Worm (Caenorhabditis elegans) whole organism, L1 larva: ENCODE data around the gene F46H6.5.
A peak's percentile ranks its signal among the peaks of the same experiment; 100 is the strongest.

ENCODE experiments used
- Y116A8C.19 ChIP-seq: sonication (generic microtip); optimal IDR thresholded peaks from 2 replicates; lab custom pipeline; 2016; ENCODE audit warnings: missing compliant biosample characterization, missing genetic modification characterization, borderline replicate concordance
- aha-1 ChIP-seq: fragments of 150-350 bp; optimal IDR thresholded peaks from 2 replicates; lab custom pipeline; 2014; ENCODE audit warnings: missing biosample characterization, missing genetic modification characterization
- aly-2 ChIP-seq: fragments of 150-350 bp; optimal IDR thresholded peaks from 2 replicates; lab custom pipeline; 2014; ENCODE audit warnings: missing biosample characterization, missing genetic modification characterization
- ama-1 ChIP-seq: fragments of 150-350 bp; optimal IDR thresholded peaks from 2 replicates; lab custom pipeline; 2014
- blmp-1 ChIP-seq: fragments of 150-350 bp; optimal IDR thresholded peaks from 2 replicates; lab custom pipeline; 2014; ENCODE audit warnings: missing biosample characterization, missing genetic modification characterization
- ceh-63 ChIP-seq: fragments of 200-800 bp; sonication (Bioruptor generic); optimal IDR thresholded peaks from 2 replicates; lab custom pipeline; 2018; ENCODE audit warnings: mild to moderate bottlenecking, missing genetic modification characterization, missing compliant biosample characterization
- ceh-8 ChIP-seq: fragments of 200-800 bp; sonication (Bioruptor generic); optimal IDR thresholded peaks from 2 replicates; lab custom pipeline; 2018; ENCODE audit warnings: mild to moderate bottlenecking, missing genetic modification characterization, moderate library complexity, missing compliant biosample characterization
- ceh-88 ChIP-seq: fragments of 200-800 bp; sonication (Bioruptor generic); IDR thresholded peaks from 2 replicates; pipeline ENCODE4 v1.3.6; 2022; ENCODE audit warnings: missing genetic modification characterization, missing compliant biosample characterization
- efl-3 ChIP-seq: fragments of 200-800 bp; sonication (Bioruptor generic); optimal IDR thresholded peaks from 2 replicates; lab custom pipeline; 2018; ENCODE audit warnings: mild to moderate bottlenecking, missing genetic modification characterization, missing compliant biosample characterization
- egl-27 ChIP-seq, 2 experiments: fragments of 150-350 bp in 1 of 2; sonication (generic microtip); optimal IDR thresholded peaks; 3 replicates each; lab custom pipeline; 2017 to 2018; ENCODE audit warnings: missing biosample characterization in 2 of 2, missing genetic modification characterization in 2 of 2, missing genetic modification reagents in 2 of 2
- elt-3 ChIP-seq, 6 experiments: fragments of 150-350 bp in 1 of 6; sonication (generic microtip); optimal IDR thresholded peaks; 2 replicates each; lab custom pipeline; 2017 to 2018; ENCODE audit warnings: missing biosample characterization in 6 of 6, missing genetic modification characterization in 6 of 6, inconsistent platforms in 1 of 6
- ets-5 ChIP-seq: fragments of 200-800 bp; sonication (Bioruptor generic); IDR thresholded peaks from 2 replicates; pipeline ENCODE4 v1.3.6; 2022; ENCODE audit warnings: missing genetic modification characterization, missing compliant biosample characterization
- fkh-4 ChIP-seq: sonication (generic microtip); optimal IDR thresholded peaks from 2 replicates; lab custom pipeline; 2016; ENCODE audit warnings: missing compliant biosample characterization, missing genetic modification characterization, borderline replicate concordance
- fkh-8 ChIP-seq: sonication (generic microtip); optimal IDR thresholded peaks from 2 replicates; lab custom pipeline; 2016; ENCODE audit warnings: mild to moderate bottlenecking, missing genetic modification characterization, missing compliant biosample characterization
- fos-1 ChIP-seq: fragments of 150-350 bp; optimal IDR thresholded peaks from 2 replicates; lab custom pipeline; 2014; ENCODE audit warnings: missing biosample characterization, missing genetic modification characterization
- grh-1 ChIP-seq: fragments of 200-800 bp; sonication (Bioruptor generic); IDR thresholded peaks from 2 replicates; pipeline ENCODE4 v1.3.6; 2022; ENCODE audit warnings: missing genetic modification reagents, missing genetic modification characterization, missing compliant biosample characterization
- hlh-17 ChIP-seq: fragments of 200-800 bp; sonication (Bioruptor generic); optimal IDR thresholded peaks from 2 replicates; lab custom pipeline; 2018; ENCODE audit warnings: missing genetic modification characterization, mild to moderate bottlenecking, missing compliant biosample characterization, moderate library complexity, borderline replicate concordance
- hpl-2 ChIP-seq: fragments of 150-350 bp; optimal IDR thresholded peaks from 2 replicates; lab custom pipeline; 2014; ENCODE audit warnings: missing biosample characterization, missing genetic modification reagents, missing genetic modification characterization
- lin-13 ChIP-seq: fragments of 150-350 bp; optimal IDR thresholded peaks from 2 replicates; lab custom pipeline; 2014; ENCODE audit warnings: missing biosample characterization, missing genetic modification reagents, missing genetic modification characterization
- lin-14 ChIP-seq: fragments of 200-800 bp; sonication (Bioruptor generic); optimal IDR thresholded peaks from 2 replicates; lab custom pipeline; 2018; ENCODE audit warnings: mild to moderate bottlenecking, missing genetic modification characterization, moderate library complexity, missing compliant biosample characterization
- lin-35 ChIP-seq, 2 experiments: fragments of 150-350 bp; optimal IDR thresholded peaks; 2 replicates each; lab custom pipeline; 2014; ENCODE audit warnings: missing biosample characterization in 2 of 2, missing genetic modification characterization in 2 of 2, missing genetic modification reagents in 2 of 2
- lin-39 ChIP-seq: fragments of 150-350 bp; optimal IDR thresholded peaks from 2 replicates; lab custom pipeline; 2014; ENCODE audit warnings: missing biosample characterization, missing genetic modification reagents, missing genetic modification characterization
- lsy-2 ChIP-seq, 2 experiments: fragments of 150-350 bp; optimal IDR thresholded peaks; 2 replicates each; lab custom pipeline; 2014; ENCODE audit warnings: missing biosample characterization in 2 of 2, missing genetic modification characterization in 2 of 2
- mab-9 ChIP-seq: fragments of 200-800 bp; sonication (Bioruptor generic); IDR thresholded peaks from 2 replicates; pipeline ENCODE4 v1.3.6; 2022; ENCODE audit warnings: missing genetic modification reagents, missing genetic modification characterization, missing compliant biosample characterization
- mdl-1 ChIP-seq, 2 experiments: fragments of 150-350 bp; optimal IDR thresholded peaks; 2 replicates each; lab custom pipeline; 2014 to 2017; ENCODE audit warnings: missing biosample characterization in 2 of 2, missing genetic modification characterization in 2 of 2, inconsistent platforms in 1 of 2
- mef-2 ChIP-seq: fragments of 150-350 bp; optimal IDR thresholded peaks from 2 replicates; lab custom pipeline; 2014; ENCODE audit warnings: missing biosample characterization, missing genetic modification characterization
- mep-1 ChIP-seq: fragments of 150-350 bp; optimal IDR thresholded peaks from 2 replicates; lab custom pipeline; 2014; ENCODE audit warnings: missing biosample characterization, missing genetic modification characterization
- nhr-11 ChIP-seq: fragments of 150-350 bp; optimal IDR thresholded peaks from 2 replicates; lab custom pipeline; 2014; ENCODE audit warnings: missing biosample characterization, missing genetic modification characterization
- nhr-12 ChIP-seq: sonication (generic microtip); optimal IDR thresholded peaks from 2 replicates; lab custom pipeline; 2017; ENCODE audit warnings: missing biosample characterization, missing genetic modification characterization
- nhr-19 ChIP-seq: fragments of 200-800 bp; sonication (Bioruptor generic); conservative IDR thresholded peaks from 2 replicates; pipeline ENCODE4 v1.3.6; 2022; ENCODE audit warnings: missing genetic modification characterization, missing compliant biosample characterization
- nhr-20 ChIP-seq: sonication (generic microtip); optimal IDR thresholded peaks from 2 replicates; lab custom pipeline; 2016; ENCODE audit warnings: mild to moderate bottlenecking, missing genetic modification characterization, missing compliant biosample characterization
- nhr-237 ChIP-seq: fragments of 150-350 bp; optimal IDR thresholded peaks from 2 replicates; lab custom pipeline; 2014; ENCODE audit warnings: missing biosample characterization, missing genetic modification characterization
- nhr-28 ChIP-seq: fragments of 150-350 bp; optimal IDR thresholded peaks from 2 replicates; lab custom pipeline; 2014; ENCODE audit warnings: missing biosample characterization, missing genetic modification characterization
- nhr-71 ChIP-seq: sonication (generic microtip); optimal IDR thresholded peaks from 2 replicates; lab custom pipeline; 2016; ENCODE audit warnings: mild to moderate bottlenecking, missing genetic modification characterization, moderate library complexity, missing compliant biosample characterization
- nhr-76 ChIP-seq: sonication (generic microtip); optimal IDR thresholded peaks from 2 replicates; lab custom pipeline; 2017; ENCODE audit warnings: missing biosample characterization, missing genetic modification characterization
- nhr-85 ChIP-seq: sonication (generic microtip); peaks from one replicate; lab custom pipeline; 2016; ENCODE audit warnings: missing genetic modification characterization, inconsistent platforms, missing compliant biosample characterization
- pag-3 ChIP-seq: sonication (generic microtip); optimal IDR thresholded peaks from 2 replicates; lab custom pipeline; 2017; ENCODE audit warnings: missing genetic modification characterization, mild to moderate bottlenecking, missing compliant biosample characterization, antibody characterized with exemption, borderline replicate concordance; ENCODE audit not compliant: insufficient read depth
- pax-3 ChIP-seq: fragments of 200-800 bp; sonication (Bioruptor generic); optimal IDR thresholded peaks from 2 replicates; lab custom pipeline; 2018; ENCODE audit warnings: mild to moderate bottlenecking, missing genetic modification characterization, moderate library complexity, missing compliant biosample characterization
- pqm-1 ChIP-seq: sonication (generic microtip); optimal IDR thresholded peaks from 3 replicates; lab custom pipeline; 2017; ENCODE audit warnings: missing biosample characterization, missing genetic modification characterization
- rnt-1 ChIP-seq: sonication (generic microtip); optimal IDR thresholded peaks from 2 replicates; lab custom pipeline; 2016; ENCODE audit warnings: mild to moderate bottlenecking, missing genetic modification characterization, moderate library complexity, missing compliant biosample characterization
- skn-1 ChIP-seq: fragments of 150-350 bp; optimal IDR thresholded peaks from 2 replicates; lab custom pipeline; 2014; ENCODE audit warnings: missing biosample characterization, missing genetic modification characterization
- snpc-4 ChIP-seq: fragments of 150-350 bp; optimal IDR thresholded peaks from 2 replicates; lab custom pipeline; 2014; ENCODE audit warnings: missing biosample characterization, missing genetic modification characterization
- snu-23 ChIP-seq: sonication (generic microtip); optimal IDR thresholded peaks from 2 replicates; lab custom pipeline; 2016; ENCODE audit warnings: missing genetic modification characterization, missing compliant biosample characterization
- sptf-1 ChIP-seq: fragments of 150-350 bp; optimal IDR thresholded peaks from 2 replicates; lab custom pipeline; 2014; ENCODE audit warnings: missing biosample characterization, missing genetic modification characterization
- swsn-7 ChIP-seq: sonication (generic microtip); optimal IDR thresholded peaks from 2 replicates; lab custom pipeline; 2016; ENCODE audit warnings: missing genetic modification characterization, missing compliant biosample characterization
- unc-30 ChIP-seq: sonication (generic microtip); optimal IDR thresholded peaks from 2 replicates; lab custom pipeline; 2017; ENCODE audit warnings: missing biosample characterization, missing genetic modification characterization
- unc-98 ChIP-seq: fragments of 200-800 bp; sonication (Bioruptor generic); IDR thresholded peaks from 2 replicates; pipeline ENCODE4 v1.3.6; 2022; ENCODE audit warnings: missing genetic modification characterization, missing compliant biosample characterization
- zag-1 ChIP-seq: fragments of 150-350 bp; optimal IDR thresholded peaks from 2 replicates; lab custom pipeline; 2014; ENCODE audit warnings: missing biosample characterization, missing genetic modification characterization
- zip-4 ChIP-seq: fragments of 200-800 bp; sonication (Bioruptor generic); optimal IDR thresholded peaks from 2 replicates; lab custom pipeline; 2018; ENCODE audit warnings: mild to moderate bottlenecking, missing genetic modification characterization, moderate library complexity, missing compliant biosample characterization
- ztf-11 ChIP-seq, 2 experiments: sonication (generic microtip); optimal IDR thresholded peaks; 2 replicates each; lab custom pipeline; 2016 to 2017; ENCODE audit warnings: missing genetic modification characterization in 2 of 2, missing biosample characterization in 1 of 2, missing compliant biosample characterization in 1 of 2

Gene F46H6.5

DNA sequence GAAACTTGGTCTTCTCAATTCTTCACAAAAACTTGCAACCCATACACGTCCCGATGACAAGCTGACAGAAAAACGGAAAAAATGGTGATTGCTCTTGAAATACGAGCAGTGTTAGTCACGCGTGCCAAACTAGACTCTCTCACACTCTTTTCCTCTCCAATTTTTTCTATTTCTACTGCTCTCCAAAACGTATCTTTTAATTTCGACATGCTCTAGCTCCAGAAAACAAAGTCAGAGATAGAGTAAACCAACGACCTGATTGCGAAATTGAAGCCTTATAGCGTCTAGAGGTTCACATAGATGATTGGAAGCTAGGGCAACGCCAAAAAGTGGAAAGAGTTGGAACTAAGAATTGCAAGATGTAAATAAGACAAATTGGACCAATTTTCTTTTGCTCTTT lies 1.6 kb downstream of the F46H6.5 start (continued):
- no peak for TF ChIP-seq Y116A8C.19 (tag; lab: Kevin White, UChicago)
- peak; percentile 62 for TF ChIP-seq skn-1
- TF ChIP-seq mab-9 (GFP tag; lab: Robert Waterston, UW) = no peak
- TF ChIP-seq nhr-19 (GFP tag; lab: Robert Waterston, UW) = no peak
- TF ChIP-seq ceh-88 (GFP tag; lab: Robert Waterston, UW) = no peak
- TF ChIP-seq nhr-12 (tag; lab: Kevin White, UChicago) = no peak
- no peak for TF ChIP-seq grh-1 (GFP tag; lab: Robert Waterston, UW)
- no peak for TF ChIP-seq hpl-2 (GFP tag; lab: Kevin White, UChicago)
- TF ChIP-seq hlh-17 (GFP tag; lab: Kevin White, UChicago) = no peak
- TF ChIP-seq pag-3 (tag; lab: Kevin White, UChicago) = no peak
- TF ChIP-seq fos-1 (tag; lab: Kevin White, UChicago) = no peak
- TF ChIP-seq elt-3 (tag; optimal IDR thresholded peaks at IDR 0.05; lab: Kevin White, UChicago) = no peak
- no peak for TF ChIP-seq zip-4 (GFP tag; lab: Kevin White, UChicago)
- TF ChIP-seq ztf-11 (tag; optimal IDR thresholded peaks at IDR 0.05; lab: Kevin White, UChicago) = no peak
- peak in 1 of 2 experiments; percentile 9 for TF ChIP-seq lin-35 (GFP tag; optimal IDR thresholded peaks at IDR 0.05; lab: Kevin White, UChicago)
- TF ChIP-seq snu-23 (GFP tag; lab: Kevin White, UChicago) = no peak
- no peak for TF ChIP-seq nhr-28 (tag; lab: Kevin White, UChicago)
- TF ChIP-seq pax-3 (tag; lab: Kevin White, UChicago) = no peak
- no peak for TF ChIP-seq fkh-8
- TF ChIP-seq mep-1 (tag; lab: Kevin White, UChicago) = no peak
- TF ChIP-seq egl-27 (tag; optimal IDR thresholded peaks at IDR 0.05; lab: Kevin White, UChicago) = no peak
- TF ChIP-seq nhr-85 = no peak
- TF ChIP-seq aly-2 (tag; lab: Kevin White, UChicago) = no peak
- no peak for TF ChIP-seq pqm-1 (tag; lab: Kevin White, UChicago)
- TF ChIP-seq rnt-1 (tag; lab: Kevin White, UChicago) = no peak
- no peak for TF ChIP-seq ceh-63 (GFP tag; lab: Kevin White, UChicago)
- TF ChIP-seq lsy-2 (tag; optimal IDR thresholded peaks at IDR 0.05; lab: Kevin White, UChicago) = peak in 1 of 2 experiments; percentile 50
- TF ChIP-seq mef-2 (tag; lab: Kevin White, UChicago) = no peak
- no peak for TF ChIP-seq sptf-1 (tag; lab: Kevin White, UChicago)
- TF ChIP-seq unc-30 = no peak
- no peak for TF ChIP-seq lin-39 (tag; lab: Kevin White, UChicago)
- TF ChIP-seq nhr-76 (tag; lab: Kevin White, UChicago) = no peak
- TF ChIP-seq nhr-71 (tag; lab: Kevin White, UChicago) = peak; percentile 36
- peak in 1 of 2 experiments; percentile 36 for TF ChIP-seq mdl-1 (tag; optimal IDR thresholded peaks at IDR 0.05; lab: Kevin White, UChicago)
- TF ChIP-seq nhr-20 (tag; lab: Kevin White, UChicago) = peak; percentile 72
- TF ChIP-seq ama-1 (lab: Kevin White, UChicago) = no peak
- no peak for TF ChIP-seq efl-3

DNA sequence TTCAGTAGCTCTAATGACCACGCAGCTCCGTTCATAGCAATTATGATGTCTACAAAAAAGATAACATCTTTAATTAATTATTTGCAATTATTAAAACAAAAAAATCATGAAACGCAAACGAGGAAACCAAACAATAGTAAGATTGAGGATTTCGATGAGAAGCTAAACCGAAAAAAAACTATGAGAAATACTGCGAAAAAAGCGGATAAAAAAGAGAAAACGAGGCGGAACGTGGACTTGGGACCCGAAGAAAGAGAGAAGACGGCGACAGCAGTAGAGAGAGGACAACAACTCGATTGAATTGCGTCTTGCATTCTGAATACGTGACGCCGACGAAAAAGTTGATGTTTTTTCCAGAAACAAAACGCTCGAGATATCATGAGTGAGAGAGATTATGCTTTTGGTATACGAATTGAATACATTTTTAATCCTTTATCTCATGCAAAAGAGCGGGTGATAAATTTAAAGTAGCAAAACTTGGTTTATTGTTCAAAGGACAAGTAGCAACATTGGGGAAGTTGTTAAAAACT lies 3.1 kb downstream of the F46H6.5 start, which contains the start of gene ncr-1:
Gene ncr-1, minus strand, starts transcription at position 51 of the 530 bp plus-strand sequence.
- no peak for TF ChIP-seq snpc-4 (tag; lab: Kevin White, UChicago)
- TF ChIP-seq lin-14 (GFP tag; lab: Kevin White, UChicago) = peak; percentile 42

DNA sequence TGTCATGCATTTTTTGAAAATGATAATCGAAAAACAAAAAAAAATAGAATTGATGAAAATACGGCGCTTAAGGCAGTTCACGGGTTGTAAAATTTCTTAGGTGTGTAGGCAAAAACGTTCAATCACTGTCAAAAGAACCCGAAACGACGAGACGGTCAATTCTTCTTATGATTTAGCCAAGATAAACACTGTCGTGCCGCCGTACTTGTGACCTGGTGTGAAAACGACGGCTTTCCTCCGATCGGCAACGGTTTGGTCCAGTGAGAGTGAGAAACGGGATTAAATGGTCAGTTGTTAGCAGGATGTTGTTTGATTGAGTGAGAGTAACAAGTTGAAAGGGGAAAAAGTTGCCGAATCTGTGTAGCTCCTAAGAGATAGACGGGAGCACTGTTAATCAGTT lies 7.9 kb downstream of the F46H6.5 start:
- no peak for TF ChIP-seq ceh-63 (GFP tag; lab: Kevin White, UChicago)
- TF ChIP-seq unc-98 (GFP tag; lab: Robert Waterston, UW) = no peak
- TF ChIP-seq ets-5 = no peak
- no peak for TF ChIP-seq zag-1
- peak; percentile 96 for TF ChIP-seq blmp-1
- TF ChIP-seq lin-14 (GFP tag; lab: Kevin White, UChicago) = peak; percentile 54
- TF ChIP-seq fkh-4 (tag; lab: Kevin White, UChicago) = no peak
- TF ChIP-seq nhr-20 (tag; lab: Kevin White, UChicago) = peak; percentile 55
- TF ChIP-seq ceh-8 = no peak
- no peak for TF ChIP-seq nhr-11 (tag; lab: Kevin White, UChicago)
- TF ChIP-seq Y116A8C.19 (tag; lab: Kevin White, UChicago) = no peak
- TF ChIP-seq efl-3 = no peak
- TF ChIP-seq fkh-8 = no peak
- no peak for TF ChIP-seq aha-1 (tag; lab: Kevin White, UChicago)
- no peak for TF ChIP-seq swsn-7 (tag; lab: Kevin White, UChicago)
- TF ChIP-seq lin-13 (GFP tag; lab: Kevin White, UChicago) = no peak
- TF ChIP-seq rnt-1 (tag; lab: Kevin White, UChicago) = no peak
- no peak for TF ChIP-seq nhr-237 (tag; lab: Kevin White, UChicago)
